Worm (Caenorhabditis elegans): ENCODE data around the gene W03F9.9.
A peak's percentile ranks its signal among the peaks of the same experiment; 100 is the strongest.

The W03F9.9 gene

DNA sequence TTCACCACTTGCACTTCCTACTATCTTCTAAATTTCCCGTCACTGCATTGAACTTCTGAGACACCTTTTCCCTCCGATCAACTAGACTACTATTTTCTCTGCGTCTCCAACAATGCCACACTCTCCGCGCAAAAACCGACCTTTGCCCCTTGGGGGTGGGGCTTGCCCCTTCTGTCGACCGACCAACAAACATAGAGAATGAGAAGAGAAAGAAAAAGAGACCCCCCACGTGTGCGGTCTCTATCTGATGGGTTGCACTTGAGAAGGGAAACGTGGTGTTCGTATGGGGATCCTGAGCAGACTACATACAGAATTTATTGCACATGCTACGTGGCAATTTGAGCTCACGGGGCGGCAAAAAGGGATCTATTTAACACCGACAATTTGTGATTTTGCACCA, 16.5 kb downstream of the W03F9.9 start (continued):
- no peak for TF ChIP-seq T23F11.4 (GFP tag; optimal IDR thresholded peaks at IDR 0.05)
- no peak for TF ChIP-seq sox-2 (GFP tag; IDR thresholded peaks at IDR 0.05)
- TF ChIP-seq ceh-9 (tag; optimal IDR thresholded peaks at IDR 0.05) = no peak
- TF ChIP-seq dve-1 (tag; optimal IDR thresholded peaks at IDR 0.05) = no peak
- peak; percentile 35 for TF ChIP-seq rnt-1 (tag; optimal IDR thresholded peaks at IDR 0.05)

DNA sequence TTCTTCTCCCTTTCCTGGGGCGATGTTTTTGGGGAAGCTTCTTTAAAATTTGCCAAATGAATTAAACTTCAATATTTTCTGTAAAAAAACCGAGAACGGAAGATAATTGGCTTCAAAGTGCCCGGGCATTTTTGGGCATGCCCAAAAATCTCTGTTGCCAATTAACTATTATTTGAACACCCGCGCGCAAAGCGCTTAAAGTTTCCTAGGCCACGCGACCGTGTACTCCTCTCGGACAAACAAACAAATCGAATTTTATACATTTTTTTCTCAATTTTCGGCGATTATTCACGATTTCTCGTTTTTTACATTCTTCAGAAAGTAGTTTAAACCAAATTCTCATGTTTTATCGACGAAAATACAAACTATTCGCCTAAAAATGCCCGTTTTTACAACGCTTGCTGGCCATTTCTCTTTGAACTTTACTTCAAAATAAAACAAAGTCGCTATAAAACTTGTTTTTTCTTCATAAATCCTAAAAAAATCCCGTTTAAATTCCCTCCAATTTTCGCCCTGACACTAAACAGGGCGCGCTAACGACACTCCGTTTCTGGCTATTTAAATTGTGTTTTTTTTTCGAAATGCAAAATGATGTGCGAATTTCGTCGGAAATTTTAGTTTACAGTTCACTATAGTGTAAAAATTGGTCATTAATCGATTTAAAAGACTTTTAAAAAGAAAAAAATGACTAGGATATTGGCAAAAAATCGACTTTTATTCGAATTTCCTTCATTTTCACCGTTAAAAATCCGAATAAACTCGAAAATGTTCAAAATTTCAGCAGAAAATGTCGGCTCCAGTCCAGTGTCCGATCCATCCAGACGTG, 17.6 kb downstream of the W03F9.9 start, which contains the start of gene ttb-1:
Gene ttb-1 (plus strand): TSS at position 776 of the 826 bp plus-strand sequence.
- TF ChIP-seq C38D4.7 (GFP tag; optimal IDR thresholded peaks at IDR 0.05) = no peak
- no peak for TF ChIP-seq unc-55 (GFP tag; optimal IDR thresholded peaks at IDR 0.05)
- no peak for TF ChIP-seq Y22D7AL.16 (tag; optimal IDR thresholded peaks at IDR 0.05)
- TF ChIP-seq lin-11 (tag; optimal IDR thresholded peaks at IDR 0.05) = no peak
- TF ChIP-seq ceh-34 (tag; optimal IDR thresholded peaks at IDR 0.05) = peak; percentile 6
- TF ChIP-seq ets-4 (tag; optimal IDR thresholded peaks at IDR 0.05) = peak; percentile 35
- TF ChIP-seq hlh-8 (tag; optimal IDR thresholded peaks at IDR 0.05) = peak; percentile 14
- peak; percentile 74 for TF ChIP-seq ceh-31 (tag; optimal IDR thresholded peaks at IDR 0.05)
- no peak for TF ChIP-seq ceh-6 (GFP tag; optimal IDR thresholded peaks at IDR 0.05)
- TF ChIP-seq ceh-2 (tag; optimal IDR thresholded peaks at IDR 0.05) = peak; percentile 80
- no peak for TF ChIP-seq ttx-3 (tag; optimal IDR thresholded peaks at IDR 0.05)
- no peak for TF ChIP-seq odd-2 (tag; optimal IDR thresholded peaks at IDR 0.05)
- TF ChIP-seq elt-4 (tag; optimal IDR thresholded peaks at IDR 0.05) = no peak
- no peak for TF ChIP-seq ceh-30 (tag; optimal IDR thresholded peaks at IDR 0.05)
- TF ChIP-seq gmeb-2 (tag; optimal IDR thresholded peaks at IDR 0.05) = no peak
- TF ChIP-seq ref-2 (tag; optimal IDR thresholded peaks at IDR 0.05) = peak; percentile 68
- TF ChIP-seq hlh-6 (tag; optimal IDR thresholded peaks at IDR 0.05) = peak; percentile 31
- peak; percentile 39 for TF ChIP-seq unc-42 (tag; optimal IDR thresholded peaks at IDR 0.05)
- peak; percentile 19 for TF ChIP-seq tbx-2 (tag; optimal IDR thresholded peaks at IDR 0.05)
- no peak for TF ChIP-seq hlh-30 (tag; optimal IDR thresholded peaks at IDR 0.05; ENCODE audit: insufficient read depth)
- TF ChIP-seq tbx-7 (tag; optimal IDR thresholded peaks at IDR 0.05) = peak; percentile 67
- TF ChIP-seq elt-2 (tag; optimal IDR thresholded peaks at IDR 0.05) = peak; percentile 23
- TF ChIP-seq rnt-1 (tag; optimal IDR thresholded peaks at IDR 0.05) = peak; percentile 8
- TF ChIP-seq sox-2 (GFP tag; IDR thresholded peaks at IDR 0.05) = no peak
- TF ChIP-seq zip-5 (tag; optimal IDR thresholded peaks at IDR 0.05) = peak; percentile 61
- TF ChIP-seq mec-3 (tag; optimal IDR thresholded peaks at IDR 0.05; ENCODE audit: borderline replicate concordance) = peak; percentile 1
- peak; percentile 83 for TF ChIP-seq C08G9.2 (tag; optimal IDR thresholded peaks at IDR 0.05)
- TF ChIP-seq ztf-16 (tag; optimal IDR thresholded peaks at IDR 0.05) = peak; percentile 18

- TF ChIP-seq F13H6.1 (tag; optimal IDR thresholded peaks at IDR 0.05) (no peak), fkh-6 (tag; optimal IDR thresholded peaks at IDR 0.05) (no peak), Y22D7AL.16 (tag; optimal IDR thresholded peaks at IDR 0.05) (no peak), unc-3 (GFP tag; conservative IDR thresholded peaks at IDR 0.05) (no peak), unc-3 (tag; optimal IDR thresholded peaks at IDR 0.05) (no peak), ceh-14 (tag; optimal IDR thresholded peaks at IDR 0.05) (no peak), ceh-19 (GFP tag; optimal IDR thresholded peaks at IDR 0.05) (no peak), ama-1 (optimal IDR thresholded peaks at IDR 0.05) (no peak), C38D4.7 (GFP tag; optimal IDR thresholded peaks at IDR 0.05) (no peak), ceh-45 (GFP tag; IDR thresholded peaks at IDR 0.05) (no peak), ceh-2 (tag; optimal IDR thresholded peaks at IDR 0.05) (no peak), ttx-3 (tag; optimal IDR thresholded peaks at IDR 0.05) (no peak), ref-2 (tag; optimal IDR thresholded peaks at IDR 0.05) (no peak), hlh-15 (tag; optimal IDR thresholded peaks at IDR 0.05) (no peak), pha-4 (tag; optimal IDR thresholded peaks at IDR 0.05) (no peak), ets-4 (tag; optimal IDR thresholded peaks at IDR 0.05) (no peak)
These were observed 28.0 kb downstream of the W03F9.9 start, which contains the start of gene Y108G3AL.2 for ce11 chrV:166687-167086. Y108G3AL.2 (plus strand) TSS chrV:166987.

Data from whole organism, late embryonic.